Worm (Caenorhabditis elegans) whole organism, late embryonic: ENCODE measurements around the gene srh-298.

ENCODE experiments used
- C08G9.2 ChIP-seq: sonication (generic microtip); optimal IDR thresholded peaks from 2 replicates; lab custom pipeline; 2016; ENCODE audit warnings: mild to moderate bottlenecking, missing genetic modification characterization, moderate library complexity, missing compliant biosample characterization
- C38D4.7 ChIP-seq: fragments of 200-800 bp; sonication (Bioruptor generic); optimal IDR thresholded peaks from 2 replicates; lab custom pipeline; 2018; ENCODE audit warnings: mild to moderate bottlenecking, missing genetic modification characterization, moderate library complexity, missing compliant biosample characterization
- K02D7.2 ChIP-seq: sonication (generic microtip); optimal IDR thresholded peaks from 2 replicates; lab custom pipeline; 2017; ENCODE audit warnings: mild to moderate bottlenecking, missing genetic modification characterization, missing compliant biosample characterization
- ama-1 ChIP-seq: fragments of 150-350 bp; optimal IDR thresholded peaks from 2 replicates; lab custom pipeline; 2014
- ceh-14 ChIP-seq: sonication (generic microtip); optimal IDR thresholded peaks from 2 replicates; lab custom pipeline; 2016; ENCODE audit warnings: missing genotype, missing genetic modification characterization, missing compliant biosample characterization
- ceh-2 ChIP-seq: sonication (generic microtip); optimal IDR thresholded peaks from 2 replicates; lab custom pipeline; 2016; ENCODE audit warnings: missing genotype, missing genetic modification characterization, missing compliant biosample characterization
- ceh-22 ChIP-seq: sonication (generic microtip); optimal IDR thresholded peaks from 2 replicates; lab custom pipeline; 2017; ENCODE audit warnings: missing biosample characterization, missing genetic modification characterization
- ceh-24 ChIP-seq: sonication (generic microtip); optimal IDR thresholded peaks from 2 replicates; lab custom pipeline; 2016; ENCODE audit warnings: mild to moderate bottlenecking, missing genetic modification characterization, missing compliant biosample characterization
- ceh-34 ChIP-seq: sonication (generic microtip); optimal IDR thresholded peaks from 2 replicates; lab custom pipeline; 2016; ENCODE audit warnings: mild to moderate bottlenecking, missing genetic modification characterization, missing compliant biosample characterization
- ceh-45 ChIP-seq: fragments of 200-800 bp; sonication (Bioruptor generic); IDR thresholded peaks from 2 replicates; pipeline ENCODE4 v1.3.6; 2022; ENCODE audit warnings: missing genetic modification reagents, missing genetic modification characterization, missing compliant biosample characterization
- ceh-48 ChIP-seq: sonication (generic microtip); optimal IDR thresholded peaks from 2 replicates; lab custom pipeline; 2016; ENCODE audit warnings: missing genetic modification characterization, inconsistent platforms, missing compliant biosample characterization
- ceh-6 ChIP-seq: fragments of 200-800 bp; sonication (Bioruptor generic); optimal IDR thresholded peaks from 2 replicates; lab custom pipeline; 2018; ENCODE audit warnings: mild to moderate bottlenecking, missing genetic modification characterization, missing compliant biosample characterization
- che-1 ChIP-seq: sonication (generic microtip); optimal IDR thresholded peaks from 2 replicates; lab custom pipeline; 2016; ENCODE audit warnings: mild to moderate bottlenecking, missing genetic modification characterization, missing compliant biosample characterization
- dve-1 ChIP-seq: sonication (generic microtip); optimal IDR thresholded peaks from 2 replicates; lab custom pipeline; 2017; ENCODE audit warnings: antibody characterized with exemption, mild to moderate bottlenecking, missing genetic modification characterization, missing compliant biosample characterization
- eyg-1 ChIP-seq: sonication (generic microtip); optimal IDR thresholded peaks from 2 replicates; lab custom pipeline; 2016; ENCODE audit warnings: missing genotype, missing genetic modification characterization, missing compliant biosample characterization
- fax-1 ChIP-seq: sonication (generic microtip); optimal IDR thresholded peaks from 2 replicates; lab custom pipeline; 2016; ENCODE audit warnings: missing genotype, missing genetic modification characterization, missing compliant biosample characterization
- fkh-10 ChIP-seq: fragments of 150-350 bp; optimal IDR thresholded peaks from 2 replicates; lab custom pipeline; 2014; ENCODE audit warnings: missing biosample characterization, missing genetic modification reagents, missing genetic modification characterization
- fkh-6 ChIP-seq: sonication (generic microtip); optimal IDR thresholded peaks from 2 replicates; lab custom pipeline; 2016; ENCODE audit warnings: missing genetic modification characterization, missing compliant biosample characterization
- hlh-13 ChIP-seq: fragments of 200-800 bp; sonication (Bioruptor generic); optimal IDR thresholded peaks from 2 replicates; lab custom pipeline; 2018; ENCODE audit warnings: mild to moderate bottlenecking, missing genetic modification characterization, missing compliant biosample characterization
- hlh-6 ChIP-seq: sonication (generic microtip); optimal IDR thresholded peaks from 2 replicates; lab custom pipeline; 2016; ENCODE audit warnings: missing genotype, missing genetic modification characterization, missing compliant biosample characterization
- hlh-8 ChIP-seq: sonication (generic microtip); optimal IDR thresholded peaks from 2 replicates; lab custom pipeline; 2016; ENCODE audit warnings: missing genotype, missing genetic modification characterization, missing compliant biosample characterization
- lim-6 ChIP-seq: sonication (generic microtip); optimal IDR thresholded peaks from 2 replicates; lab custom pipeline; 2016; ENCODE audit warnings: missing genetic modification characterization, missing compliant biosample characterization
- mec-3 ChIP-seq: sonication (generic microtip); optimal IDR thresholded peaks from 2 replicates; lab custom pipeline; 2016; ENCODE audit warnings: borderline replicate concordance, missing genetic modification characterization, missing compliant biosample characterization
- nhr-11 ChIP-seq: fragments of 150-350 bp; optimal IDR thresholded peaks from 2 replicates; lab custom pipeline; 2014; ENCODE audit warnings: missing biosample characterization, missing genetic modification characterization
- nhr-232 ChIP-seq: sonication (generic microtip); optimal IDR thresholded peaks from 2 replicates; lab custom pipeline; 2016; ENCODE audit warnings: missing genetic modification characterization, missing compliant biosample characterization
- odd-2 ChIP-seq: sonication (generic microtip); optimal IDR thresholded peaks from 2 replicates; lab custom pipeline; 2017; ENCODE audit warnings: antibody characterized with exemption, mild to moderate bottlenecking, missing genetic modification characterization, missing compliant biosample characterization
- pha-4 ChIP-seq: fragments of 150-350 bp; optimal IDR thresholded peaks from 2 replicates; lab custom pipeline; 2018; ENCODE audit warnings: missing biosample characterization, missing genetic modification reagents, missing genetic modification characterization
- pqm-1 ChIP-seq: sonication (generic microtip); optimal IDR thresholded peaks from 2 replicates; lab custom pipeline; 2016; ENCODE audit warnings: missing genetic modification characterization, missing compliant biosample characterization
- pros-1 ChIP-seq: fragments of 150-350 bp; optimal IDR thresholded peaks from 2 replicates; lab custom pipeline; 2014; ENCODE audit warnings: missing biosample characterization, missing genetic modification reagents, missing genetic modification characterization
- ref-2 ChIP-seq: sonication (generic microtip); optimal IDR thresholded peaks from 2 replicates; lab custom pipeline; 2016; ENCODE audit warnings: missing genetic modification characterization, missing compliant biosample characterization
- tbx-2 ChIP-seq: sonication (generic microtip); optimal IDR thresholded peaks from 2 replicates; lab custom pipeline; 2016; ENCODE audit warnings: missing genetic modification characterization, missing compliant biosample characterization
- tbx-7 ChIP-seq: sonication (generic microtip); optimal IDR thresholded peaks from 2 replicates; lab custom pipeline; 2016; ENCODE audit warnings: missing genotype, missing genetic modification characterization, missing compliant biosample characterization
- ttx-3 ChIP-seq: sonication (generic microtip); optimal IDR thresholded peaks from 2 replicates; lab custom pipeline; 2016; ENCODE audit warnings: missing genetic modification reagents, missing genetic modification characterization, missing compliant biosample characterization
- unc-3 ChIP-seq, 2 experiments: fragments of 200-800 bp in 1 of 2; sonication (Bioruptor generic) in 1 of 2; sonication (generic microtip) in 1 of 2; conservative IDR thresholded peaks in 1 of 2; optimal IDR thresholded peaks in 1 of 2; 2 replicates each; pipeline versions ENCODE4 v1.3.6 to Lab custom; 2016 to 2022; ENCODE audit warnings: missing compliant biosample characterization in 2 of 2, missing genetic modification characterization in 2 of 2, missing genetic modification reagents in 1 of 2
- unc-42 ChIP-seq: sonication (generic microtip); optimal IDR thresholded peaks from 2 replicates; lab custom pipeline; 2016; ENCODE audit warnings: missing genotype, missing genetic modification characterization, missing compliant biosample characterization
- unc-55 ChIP-seq: sonication (generic microtip); optimal IDR thresholded peaks from 2 replicates; lab custom pipeline; 2017; ENCODE audit warnings: missing biosample characterization, missing genetic modification reagents, missing genetic modification characterization
- unc-86 ChIP-seq: sonication (generic microtip); optimal IDR thresholded peaks from 2 replicates; lab custom pipeline; 2016; ENCODE audit warnings: missing genetic modification characterization, missing compliant biosample characterization

srh-298 gene

ce11 chrV:17812127-17812526 lies 6.5 kb upstream of the srh-298 start:
- no peak for TF ChIP-seq nhr-232 (tag; lab: Kevin White, UChicago)
- TF ChIP-seq ref-2, result peak; percentile 25
- peak; percentile 59 for TF ChIP-seq hlh-6 (tag; lab: Kevin White, UChicago)
- TF ChIP-seq ceh-14 (tag; lab: Kevin White, UChicago), result peak; percentile 2

DNA sequence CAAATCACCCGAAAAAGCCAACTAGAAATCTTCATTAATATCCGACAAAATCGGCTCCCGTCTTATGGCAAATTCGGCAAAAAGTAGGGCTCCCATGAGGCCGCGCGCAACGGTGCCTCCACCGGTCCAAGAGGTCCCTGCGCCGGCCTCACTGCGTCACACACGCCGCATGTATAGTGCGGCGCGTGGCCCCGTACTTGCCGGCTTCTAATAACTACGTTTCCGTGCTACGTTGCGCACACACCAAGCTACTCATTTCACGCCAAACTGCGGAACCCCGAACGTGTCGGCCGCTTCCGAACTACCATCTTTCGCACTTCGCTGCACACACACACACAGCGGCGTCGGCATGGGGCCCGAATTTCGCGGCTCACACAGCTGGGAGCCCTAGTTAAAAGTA lies 1.0 kb downstream of the srh-298 start:
- TF ChIP-seq ref-2 (no peak), lim-6 (no peak), che-1 (tag; lab: Kevin White, UChicago) (no peak), ceh-34 (tag; lab: Kevin White, UChicago) (no peak), ceh-2 (tag; lab: Kevin White, UChicago) (no peak), unc-86 (tag; lab: Kevin White, UChicago) (no peak), pha-4 (tag; lab: Kevin White, UChicago) (no peak), ceh-22 (tag; lab: Kevin White, UChicago) (no peak)

DNA sequence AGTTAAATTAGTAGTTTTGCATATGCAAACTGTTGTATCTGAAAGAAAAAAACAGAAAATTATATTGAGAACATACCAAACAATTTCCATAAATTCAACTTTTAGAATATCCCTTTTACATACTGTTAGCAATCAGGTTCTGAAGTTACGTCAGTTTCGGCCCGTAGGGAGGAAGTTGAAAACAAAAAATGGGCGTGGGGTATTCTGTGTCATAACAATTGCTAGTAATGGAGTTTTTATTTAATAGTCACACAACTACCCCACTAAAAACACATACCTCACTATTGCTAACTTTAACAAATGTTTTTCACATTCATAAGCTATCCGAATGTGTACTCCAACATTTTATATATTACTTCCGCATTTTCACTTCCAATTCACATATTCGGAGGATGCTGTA lies 3.1 kb downstream of the srh-298 start, which contains the start of gene srh-300:
Gene srh-300, plus strand, starts transcription at position 301 of the 400 bp plus-strand sequence.
- no peak for TF ChIP-seq dve-1
- no peak for TF ChIP-seq hlh-6 (tag; lab: Kevin White, UChicago)
- TF ChIP-seq ama-1, result no peak
- no peak for TF ChIP-seq unc-55 (GFP tag; lab: Kevin White, UChicago)
- no peak for TF ChIP-seq hlh-8 (tag; lab: Kevin White, UChicago)
- no peak for TF ChIP-seq eyg-1 (tag; lab: Kevin White, UChicago)
- no peak for TF ChIP-seq lim-6

- TF ChIP-seq ceh-6, result no peak
Observed at ce11 chrV:17824610-17825009, 5.9 kb downstream of the srh-298 start, which contains the start of gene srh-301. TSS of gene srh-301 (plus strand) at chrV:17824910.

- TF ChIP-seq mec-3 (no peak), ttx-3 (no peak), pha-4 (tag; lab: Kevin White, UChicago) (no peak), hlh-6 (tag; lab: Kevin White, UChicago) (no peak), nhr-232 (tag; lab: Kevin White, UChicago) (no peak), dve-1 (no peak), ceh-24 (tag; lab: Kevin White, UChicago) (no peak), C38D4.7 (GFP tag; lab: Kevin White, UChicago) (no peak), fax-1 (tag; lab: Kevin White, UChicago) (no peak), odd-2 (no peak), lim-6 (no peak), unc-42 (tag; lab: Kevin White, UChicago) (no peak), C08G9.2 (tag; lab: Kevin White, UChicago) (no peak), pqm-1 (tag; lab: Kevin White, UChicago) (no peak), unc-3 (GFP tag; conservative IDR thresholded peaks at IDR 0.05; lab: Robert Waterston, UW) (no peak), unc-3 (tag; optimal IDR thresholded peaks at IDR 0.05; lab: Kevin White, UChicago) (no peak), nhr-11 (tag; lab: Kevin White, UChicago) (no peak)
Observed at ce11 chrV:17828310-17828709, 9.6 kb downstream of the srh-298 start, which contains the start of gene srh-304. TSS of gene srh-304 (plus strand) at chrV:17828610.

- TF ChIP-seq tbx-7 (tag; lab: Kevin White, UChicago), result no peak
- no peak for TF ChIP-seq hlh-13 (GFP tag; lab: Kevin White, UChicago)
- TF ChIP-seq ceh-45, result no peak
- no peak for TF ChIP-seq mec-3
- TF ChIP-seq fkh-6 (tag; lab: Kevin White, UChicago), result no peak
- no peak for TF ChIP-seq unc-3 (GFP tag; conservative IDR thresholded peaks at IDR 0.05; lab: Robert Waterston, UW)
- TF ChIP-seq unc-3 (tag; optimal IDR thresholded peaks at IDR 0.05; lab: Kevin White, UChicago), result no peak
- TF ChIP-seq unc-42 (tag; lab: Kevin White, UChicago), result no peak
- TF ChIP-seq ceh-48, result no peak
- TF ChIP-seq odd-2, result no peak
- no peak for TF ChIP-seq ceh-34 (tag; lab: Kevin White, UChicago)
- no peak for TF ChIP-seq fkh-10 (GFP tag; lab: Kevin White, UChicago)
- no peak for TF ChIP-seq K02D7.2
- no peak for TF ChIP-seq pros-1 (tag; lab: Kevin White, UChicago)
- no peak for TF ChIP-seq C38D4.7 (GFP tag; lab: Kevin White, UChicago)
- TF ChIP-seq tbx-2 (tag; lab: Kevin White, UChicago), result no peak
Observed at ce11 chrV:17831350-17831749, 12.7 kb downstream of the srh-298 start, which contains the start of gene srh-303. TSS of gene srh-303 (plus strand) at chrV:17831650.
